Fruit fly (Drosophila melanogaster) whole organism, embryonic: ENCODE measurements around the gene Mdh1.
A peak's percentile ranks its signal among the peaks of the same experiment; 100 is the strongest.

ENCODE experiments used
- Antp ChIP-seq: fragments of 200-800 bp; sonication (Bioruptor generic); optimal IDR thresholded peaks from 3 replicates; lab custom pipeline; 2016; ENCODE audit warnings: missing biosample characterization, missing genetic modification characterization
- CG10366 ChIP-seq: fragments of 200-800 bp; sonication (Bioruptor generic); IDR thresholded peaks from 2 replicates; pipeline ENCODE4 v1.3.6; 2022; ENCODE audit warnings: missing biosample characterization, missing genetic modification characterization
- CG11247 ChIP-seq: fragments of 200-800 bp; sonication (Bioruptor generic); IDR thresholded peaks from 2 replicates; pipeline ENCODE4 v1.3.6; 2022; ENCODE audit warnings: missing biosample characterization, missing genetic modification characterization
- CG11560 ChIP-seq: fragments of 200-800 bp; sonication (Bioruptor generic); IDR thresholded peaks from 3 replicates; pipeline ENCODE4 v1.3.6; 2022; ENCODE audit warnings: missing biosample characterization, missing genetic modification characterization
- CG12155 ChIP-seq: fragments of 200-800 bp; sonication (Bioruptor generic); optimal IDR thresholded peaks from 3 replicates; lab custom pipeline; 2016; ENCODE audit warnings: missing biosample characterization, missing genetic modification characterization
- CG12659 ChIP-seq: fragments of 200-800 bp; sonication (Bioruptor generic); optimal IDR thresholded peaks from 3 replicates; lab custom pipeline; 2017; ENCODE audit warnings: mild to moderate bottlenecking, missing biosample characterization, missing genetic modification reagents, missing genetic modification characterization
- CG12942 ChIP-seq: fragments of 200-800 bp; sonication (Bioruptor generic); optimal IDR thresholded peaks from 3 replicates; lab custom pipeline; 2016; ENCODE audit warnings: missing biosample characterization, missing genetic modification characterization
- CG13287 ChIP-seq: fragments of 200-800 bp; sonication (Bioruptor generic); IDR thresholded peaks from 2 replicates; pipeline ENCODE4 v1.3.6; 2022; ENCODE audit warnings: missing biosample characterization, missing genetic modification characterization; ENCODE audit not compliant: partially characterized antibody
- CG15269 ChIP-seq: fragments of 200-800 bp; sonication (Bioruptor generic); optimal IDR thresholded peaks from 2 replicates; lab custom pipeline; 2018; ENCODE audit warnings: missing biosample characterization, mild to moderate bottlenecking, missing genetic modification characterization, moderate library complexity
- CG15514 ChIP-seq: fragments of 200-800 bp; sonication (Bioruptor generic); optimal IDR thresholded peaks from 3 replicates; lab custom pipeline; 2017; ENCODE audit warnings: missing biosample characterization, missing genetic modification characterization, mild to moderate bottlenecking, moderate library complexity, missing genetic modification reagents
- CG16813 ChIP-seq: fragments of 200-800 bp; sonication (Bioruptor generic); IDR thresholded peaks from 3 replicates; pipeline ENCODE4 v1.3.6; 2022; ENCODE audit warnings: missing biosample characterization, missing genetic modification characterization; ENCODE audit not compliant: partially characterized antibody
- CG16815 ChIP-seq: fragments of 200-800 bp; sonication (Bioruptor generic); optimal IDR thresholded peaks from 3 replicates; lab custom pipeline; 2017; ENCODE audit warnings: missing biosample characterization, mild to moderate bottlenecking, missing genetic modification characterization
- CG18262 ChIP-seq: fragments of 200-800 bp; optimal IDR thresholded peaks from 3 replicates; lab custom pipeline; 2019; ENCODE audit warnings: missing biosample characterization, mild to moderate bottlenecking, missing genetic modification characterization, moderate library complexity
- CG30020 ChIP-seq: fragments of 200-800 bp; optimal IDR thresholded peaks from 2 replicates; lab custom pipeline; 2019; ENCODE audit warnings: missing biosample characterization, mild to moderate bottlenecking, missing genetic modification characterization, moderate library complexity
- CG31388 ChIP-seq: fragments of 200-800 bp; sonication (Bioruptor generic); optimal IDR thresholded peaks from 2 replicates; lab custom pipeline; 2016; ENCODE audit warnings: missing biosample characterization, missing genetic modification characterization
- CG32772 ChIP-seq: fragments of 200-800 bp; sonication (Bioruptor generic); IDR thresholded peaks from 2 replicates; pipeline ENCODE4 v1.3.6; 2022; ENCODE audit warnings: missing biosample characterization, missing genetic modification characterization
- CG4424 ChIP-seq: fragments of 200-800 bp; sonication (Bioruptor generic); optimal IDR thresholded peaks from 3 replicates; lab custom pipeline; 2016; ENCODE audit warnings: missing biosample characterization, missing genetic modification characterization
- CTCF ChIP-seq: fragments of 200-800 bp; sonication (Bioruptor generic); optimal IDR thresholded peaks from 2 replicates; lab custom pipeline; 2017; ENCODE audit warnings: missing biosample characterization, mild to moderate bottlenecking, missing genetic modification characterization, moderate library complexity
- Deaf1 ChIP-seq: fragments of 200-800 bp; optimal IDR thresholded peaks from 3 replicates; lab custom pipeline; 2019; ENCODE audit warnings: missing biosample characterization, mild to moderate bottlenecking, missing genetic modification characterization, moderate library complexity
- Dek ChIP-seq: fragments of 200-800 bp; sonication (Bioruptor generic); optimal IDR thresholded peaks from 3 replicates; lab custom pipeline; 2019; ENCODE audit warnings: missing biosample characterization, mild to moderate bottlenecking, missing genetic modification characterization, moderate library complexity
- Drgx ChIP-seq: fragments of 200-800 bp; sonication (Bioruptor generic); IDR thresholded peaks from 2 replicates; pipeline ENCODE4 v1.3.6; 2022; ENCODE audit warnings: missing biosample characterization, missing genetic modification characterization
- Eip74EF ChIP-seq, 2 experiments: fragments of 200-800 bp in 1 of 2; fragments of >200 bp in 1 of 2; sonication (Bioruptor generic) in 1 of 2; optimal IDR thresholded peaks; 2 replicates each; lab custom pipeline; 2017 to 2019; ENCODE audit warnings: missing biosample characterization in 2 of 2, missing genetic modification characterization in 2 of 2, mild to moderate bottlenecking in 1 of 2, moderate library complexity in 1 of 2
- HLH4C ChIP-seq: fragments of 200-800 bp; sonication (Bioruptor generic); IDR thresholded peaks from 3 replicates; pipeline ENCODE4 v1.3.6; 2022; ENCODE audit warnings: missing biosample characterization, missing genetic modification characterization; ENCODE audit not compliant: partially characterized antibody
- Hr3 ChIP-seq: fragments of 200-800 bp; sonication (Bioruptor generic); optimal IDR thresholded peaks from 3 replicates; lab custom pipeline; 2016; ENCODE audit warnings: missing biosample characterization, missing genetic modification characterization
- Max ChIP-seq: fragments of 200-800 bp; sonication (Bioruptor generic); optimal IDR thresholded peaks from 2 replicates; lab custom pipeline; 2016; ENCODE audit warnings: missing biosample characterization, mild to moderate bottlenecking, missing genetic modification characterization
- Mes4 ChIP-seq: fragments of 200-800 bp; sonication (Bioruptor generic); optimal IDR thresholded peaks from 2 replicates; lab custom pipeline; 2016; ENCODE audit warnings: missing biosample characterization, missing genetic modification characterization
- NC2α ChIP-seq: fragments of 200-800 bp; sonication (Bioruptor generic); optimal IDR thresholded peaks from 2 replicates; lab custom pipeline; 2016; ENCODE audit warnings: missing biosample characterization, missing genetic modification characterization
- Nf-YA ChIP-seq: fragments of 200-800 bp; sonication (Bioruptor generic); IDR thresholded peaks from 2 replicates; pipeline ENCODE4 v1.3.6; 2022; ENCODE audit warnings: missing biosample characterization, missing genetic modification characterization
- Optix ChIP-seq: fragments of 200-800 bp; sonication (Bioruptor generic); IDR thresholded peaks from 3 replicates; pipeline ENCODE4 v1.3.6; 2022; ENCODE audit warnings: missing biosample characterization, missing genetic modification characterization
- Ptx1 ChIP-seq: fragments of 200-800 bp; sonication (Bioruptor generic); IDR thresholded peaks from 2 replicates; pipeline ENCODE4 v1.3.6; 2022; ENCODE audit warnings: missing biosample characterization, missing genetic modification characterization
- Tbp ChIP-seq: fragments of >200 bp; optimal IDR thresholded peaks from 2 replicates; lab custom pipeline; 2018; ENCODE audit warnings: missing biosample characterization, missing genetic modification characterization
- Vsx1 ChIP-seq: fragments of 200-800 bp; sonication (Bioruptor generic); optimal IDR thresholded peaks from 2 replicates; lab custom pipeline; 2017; ENCODE audit warnings: missing biosample characterization, mild to moderate bottlenecking, missing genetic modification characterization, missing genetic modification reagents
- br ChIP-seq: fragments of >200 bp; optimal IDR thresholded peaks from 2 replicates; lab custom pipeline; 2017
- caup ChIP-seq: fragments of 200-800 bp; sonication (Bioruptor generic); optimal IDR thresholded peaks from 3 replicates; lab custom pipeline; 2017; ENCODE audit warnings: missing biosample characterization, mild to moderate bottlenecking, missing genetic modification characterization, moderate library complexity; ENCODE audit not compliant: severe bottlenecking
- crc ChIP-seq: fragments of 200-800 bp; sonication (Bioruptor generic); optimal IDR thresholded peaks from 2 replicates; lab custom pipeline; 2016; ENCODE audit warnings: missing biosample characterization, missing genetic modification characterization
- danr ChIP-seq: fragments of 200-800 bp; sonication (Bioruptor generic); IDR thresholded peaks from 2 replicates; pipeline ENCODE4 v1.3.6; 2022; ENCODE audit warnings: missing biosample characterization, missing genetic modification characterization
- dati ChIP-seq: fragments of 200-800 bp; sonication (Bioruptor generic); IDR thresholded peaks from 2 replicates; pipeline ENCODE4 v1.3.6; 2022; ENCODE audit warnings: missing biosample characterization, missing genetic modification characterization
- dimm ChIP-seq: fragments of 200-800 bp; sonication (Bioruptor generic); IDR thresholded peaks from 2 replicates; pipeline ENCODE4 v1.3.6; 2022; ENCODE audit warnings: missing biosample characterization, missing genetic modification characterization
- disco-r ChIP-seq: fragments of 200-800 bp; sonication (Bioruptor generic); optimal IDR thresholded peaks from 2 replicates; lab custom pipeline; 2016; ENCODE audit warnings: missing biosample characterization, missing genetic modification characterization
- fd96Cb ChIP-seq: fragments of 200-800 bp; sonication (Bioruptor generic); optimal IDR thresholded peaks from 2 replicates; lab custom pipeline; 2018; ENCODE audit warnings: missing biosample characterization, mild to moderate bottlenecking, missing genetic modification characterization, moderate library complexity
- hbn ChIP-seq: fragments of 200-800 bp; sonication (Bioruptor generic); IDR thresholded peaks from 2 replicates; pipeline ENCODE4 v1.3.6; 2022; ENCODE audit warnings: missing biosample characterization, missing genetic modification characterization; ENCODE audit not compliant: partially characterized antibody
- insv ChIP-seq, 2 experiments: fragments of 200-800 bp; sonication (Bioruptor generic); optimal IDR thresholded peaks; 3 replicates each; lab custom pipeline; 2016 to 2018; ENCODE audit warnings: missing biosample characterization in 2 of 2, missing genetic modification characterization in 2 of 2
- klu ChIP-seq: fragments of 200-800 bp; sonication (Bioruptor generic); IDR thresholded peaks from 2 replicates; pipeline ENCODE4 v1.3.6; 2022; ENCODE audit warnings: missing biosample characterization, missing genetic modification characterization
- nau ChIP-seq: fragments of 200-800 bp; sonication (Bioruptor generic); optimal IDR thresholded peaks from 3 replicates; lab custom pipeline; 2017; ENCODE audit warnings: missing biosample characterization, mild to moderate bottlenecking, missing genetic modification characterization, missing genetic modification reagents
- p53 ChIP-seq: fragments of 200-800 bp; sonication (Bioruptor generic); optimal IDR thresholded peaks from 2 replicates; lab custom pipeline; 2016; ENCODE audit warnings: missing biosample characterization, missing genetic modification characterization
- pros ChIP-seq: fragments of 200-800 bp; sonication (Bioruptor generic); optimal IDR thresholded peaks from 3 replicates; lab custom pipeline; 2019; ENCODE audit warnings: missing biosample characterization, mild to moderate bottlenecking, missing genetic modification characterization, moderate library complexity
- row ChIP-seq: fragments of 200-800 bp; sonication (Bioruptor generic); IDR thresholded peaks from 3 replicates; pipeline ENCODE4 v1.3.6; 2022; ENCODE audit warnings: missing biosample characterization, missing genetic modification characterization
- sc ChIP-seq, 3 experiments: fragments of >200 bp in 2 of 3; fragments of 200-800 bp in 1 of 3; sonication (Bioruptor generic) in 1 of 3; optimal IDR thresholded peaks; 2 replicates in 2 of 3; 3 replicates in 1 of 3; lab custom pipeline; 2017; ENCODE audit warnings: mild to moderate bottlenecking in 1 of 3, missing biosample characterization in 1 of 3, missing genetic modification characterization in 1 of 3, missing genetic modification reagents in 1 of 3
- sim ChIP-seq: fragments of 200-800 bp; sonication (Bioruptor generic); IDR thresholded peaks from 2 replicates; pipeline ENCODE4 v1.3.6; 2022; ENCODE audit warnings: missing biosample characterization, missing genetic modification characterization
- stc ChIP-seq: fragments of 200-800 bp; sonication (Bioruptor generic); IDR thresholded peaks from 2 replicates; pipeline ENCODE4 v1.3.6; 2022; ENCODE audit warnings: missing biosample characterization, missing genetic modification characterization
- trem ChIP-seq: fragments of 200-800 bp; optimal IDR thresholded peaks from 3 replicates; lab custom pipeline; 2019; ENCODE audit warnings: missing biosample characterization, mild to moderate bottlenecking, missing genetic modification characterization, moderate library complexity
- wdn ChIP-seq: fragments of 200-800 bp; sonication (Bioruptor generic); IDR thresholded peaks from 2 replicates; pipeline ENCODE4 v1.3.6; 2022; ENCODE audit warnings: missing biosample characterization, missing genetic modification characterization
- zf30C ChIP-seq: fragments of 200-800 bp; sonication (Bioruptor generic); optimal IDR thresholded peaks from 3 replicates; lab custom pipeline; 2018; ENCODE audit warnings: missing biosample characterization, mild to moderate bottlenecking, missing genetic modification characterization

Mdh1 gene

dm6 chr2L:10396488-10396824, 324 bp upstream of the Mdh1 start, which contains the start of gene Cnot4 (continued):
- TF ChIP-seq Deaf1 (tag; lab: Kevin White, UChicago) (no peak), row (GFP tag; lab: Robert Waterston, UW) (peak; percentile 71), CG32772 (GFP tag; lab: Robert Waterston, UW) (no peak), Dek (tag; lab: Kevin White, UChicago) (no peak), dimm (GFP tag; lab: Robert Waterston, UW) (no peak), trem (tag; lab: Kevin White, UChicago) (peak; percentile 38), Tbp (GFP tag; lab: Kevin White, UChicago) (no peak), Vsx1 (GFP tag; lab: Kevin White, UChicago) (no peak), CG15514 (GFP tag; lab: Kevin White, UChicago) (peak; percentile 25), wdn (GFP tag; lab: Robert Waterston, UW) (no peak), fd96Cb (tag; lab: Kevin White, UChicago) (no peak), CG12942 (GFP tag; lab: Kevin White, UChicago) (no peak), br (no peak), stc (GFP tag; lab: Robert Waterston, UW) (no peak), zf30C (no peak), CG11247 (GFP tag; lab: Robert Waterston, UW) (no peak), crc (GFP tag; lab: Kevin White, UChicago) (no peak), Hr3 (GFP tag; lab: Kevin White, UChicago) (peak; percentile 25), CG16813 (GFP tag; lab: Robert Waterston, UW) (peak; percentile 46; the same call in 1 of the 3 replicates), CG11560 (peak; percentile 97), Nf-YA (no peak), CG13287 (peak; percentile 44; the same call in 1 of the 2 replicates), CG31388 (no peak), CG30020 (tag; lab: Kevin White, UChicago) (peak; percentile 92), CG4424 (GFP tag; lab: Kevin White, UChicago) (no peak), danr (no peak), HLH4C (GFP tag; lab: Robert Waterston, UW) (no peak), CG12155 (GFP tag; lab: Kevin White, UChicago) (no peak), sc (optimal IDR thresholded peaks at IDR 0.05; lab: Kevin White, UChicago) (no peak), sc (GFP tag; optimal IDR thresholded peaks at IDR 0.05; lab: Kevin White, UChicago) (no peak), sim (no peak), dati (no peak), hbn (GFP tag; lab: Robert Waterston, UW) (no peak), NC2α (GFP tag; lab: Kevin White, UChicago) (no peak), Eip74EF (GFP tag; optimal IDR thresholded peaks at IDR 0.05; lab: Kevin White, UChicago) (no peak), Drgx (GFP tag; lab: Robert Waterston, UW) (no peak), insv (GFP tag; optimal IDR thresholded peaks at IDR 0.05; lab: Kevin White, UChicago) (no peak), Max (no peak), CG16815 (GFP tag; lab: Kevin White, UChicago) (no peak), CG15269 (tag; lab: Kevin White, UChicago) (no peak), Ptx1 (GFP tag; lab: Robert Waterston, UW) (no peak), Mes4 (GFP tag; lab: Kevin White, UChicago) (no peak), pros (GFP tag; lab: Kevin White, UChicago) (no peak), klu (no peak), caup (no peak), p53 (no peak), CG10366 (GFP tag; lab: Robert Waterston, UW) (no peak), CG18262 (peak; percentile 30), CG12659 (no peak), Optix (GFP tag; lab: Robert Waterston, UW) (no peak), disco-r (GFP tag; lab: Kevin White, UChicago) (no peak), nau (GFP tag; lab: Kevin White, UChicago) (no peak), Antp (GFP tag; lab: Kevin White, UChicago) (no peak), CTCF (GFP tag; lab: Kevin White, UChicago) (no peak)
